Worm (Caenorhabditis elegans) whole organism, L1 larva: ENCODE results near the gene gpa-4.

Experiments
- C16A3.4 ChIP-seq: fragments of 150-350 bp; optimal IDR thresholded peaks from 2 replicates; lab custom pipeline; 2014; ENCODE audit warnings: missing biosample characterization, missing genetic modification characterization
- ama-1 ChIP-seq: fragments of 150-350 bp; optimal IDR thresholded peaks from 2 replicates; lab custom pipeline; 2014
- ceh-82 ChIP-seq, 3 experiments: fragments of 150-350 bp in 1 of 3; sonication (generic microtip) in 2 of 3; optimal IDR thresholded peaks; 2 replicates each; lab custom pipeline; 2014 to 2017; ENCODE audit warnings: missing biosample characterization in 3 of 3, missing genetic modification characterization in 3 of 3
- efl-1 ChIP-seq, 4 experiments: fragments of 150-350 bp; optimal IDR thresholded peaks in 3 of 4; peaks in 1 of 4; 1 replicate in 1 of 4; 2 replicates in 3 of 4; lab custom pipeline; 2014; ENCODE audit warnings: missing biosample characterization in 2 of 4, missing genetic modification characterization in 2 of 4, missing genetic modification reagents in 2 of 4
- egl-13 ChIP-seq: sonication (generic microtip); optimal IDR thresholded peaks from 2 replicates; lab custom pipeline; 2016; ENCODE audit warnings: missing genotype, missing genetic modification reagents, missing genetic modification characterization, missing compliant biosample characterization
- jun-1 ChIP-seq: fragments of 150-350 bp; optimal IDR thresholded peaks from 2 replicates; lab custom pipeline; 2014; ENCODE audit warnings: missing biosample characterization, missing genetic modification reagents, missing genetic modification characterization
- lin-39 ChIP-seq: fragments of 150-350 bp; optimal IDR thresholded peaks from 2 replicates; lab custom pipeline; 2014; ENCODE audit warnings: missing biosample characterization, missing genetic modification reagents, missing genetic modification characterization
- mdl-1 ChIP-seq, 2 experiments: fragments of 150-350 bp; optimal IDR thresholded peaks; 2 replicates each; lab custom pipeline; 2014 to 2017; ENCODE audit warnings: missing biosample characterization in 2 of 2, missing genetic modification characterization in 2 of 2, inconsistent platforms in 1 of 2
- nhr-237 ChIP-seq: fragments of 150-350 bp; optimal IDR thresholded peaks from 2 replicates; lab custom pipeline; 2014; ENCODE audit warnings: missing biosample characterization, missing genetic modification characterization
- nhr-77 ChIP-seq: fragments of 150-350 bp; optimal IDR thresholded peaks from 2 replicates; lab custom pipeline; 2014; ENCODE audit warnings: missing biosample characterization, missing genetic modification characterization
- nhr-90 ChIP-seq: sonication (generic microtip); optimal IDR thresholded peaks from 2 replicates; lab custom pipeline; 2016; ENCODE audit warnings: mild to moderate bottlenecking, missing genetic modification characterization, missing compliant biosample characterization; ENCODE audit not compliant: poor library complexity
- pqm-1 ChIP-seq: sonication (generic microtip); optimal IDR thresholded peaks from 3 replicates; lab custom pipeline; 2017; ENCODE audit warnings: missing biosample characterization, missing genetic modification characterization
- rnt-1 ChIP-seq: sonication (generic microtip); optimal IDR thresholded peaks from 2 replicates; lab custom pipeline; 2016; ENCODE audit warnings: mild to moderate bottlenecking, missing genetic modification characterization, moderate library complexity, missing compliant biosample characterization
- tbx-2 ChIP-seq: sonication (generic microtip); optimal IDR thresholded peaks from 2 replicates; lab custom pipeline; 2016; ENCODE audit warnings: missing genetic modification characterization, missing compliant biosample characterization

ce11 chrIV:393409-393930, 8.0 kb upstream of the gpa-4 start, which contains the start of the genes T07A9.15 and nog-1:
- TF ChIP-seq pqm-1 (tag; lab: Kevin White, UChicago), result no peak
- TF ChIP-seq tbx-2 (tag; lab: Kevin White, UChicago), result peak; percentile 71
- peak; percentile 68 for TF ChIP-seq nhr-90 (tag; lab: Kevin White, UChicago)
- TF ChIP-seq C16A3.4, result peak; percentile 78
- TF ChIP-seq rnt-1, result peak; percentile 73
- peak; percentile 45 for TF ChIP-seq jun-1 (tag; lab: Kevin White, UChicago)
- TF ChIP-seq egl-13 (tag; lab: Kevin White, UChicago), result no peak
- no peak for TF ChIP-seq ama-1 (lab: Kevin White, UChicago)
- TF ChIP-seq efl-1 (optimal IDR thresholded peaks at IDR 0.05; lab: Kevin White, UChicago), result peak; percentile 73 to 78
- TF ChIP-seq efl-1 (GFP tag; optimal IDR thresholded peaks at IDR 0.05 in 1 of 2; lab: Kevin White, UChicago), result peak; percentile 73 to 97
- TF ChIP-seq ceh-82 (tag; optimal IDR thresholded peaks at IDR 0.05; lab: Kevin White, UChicago), result peak; percentile 57 to 74 (median 71)
- peak; percentile 29 for TF ChIP-seq lin-39 (tag; lab: Kevin White, UChicago)
- peak in 1 of 2 experiments; percentile 59 for TF ChIP-seq mdl-1 (tag; optimal IDR thresholded peaks at IDR 0.05; lab: Kevin White, UChicago)
- peak; percentile 1 for TF ChIP-seq nhr-237
- peak; percentile 53 for TF ChIP-seq nhr-77 (tag; lab: Kevin White, UChicago)
